Worm (Caenorhabditis elegans) whole organism, L1 larva: ENCODE results near the gene fbxb-98.

Experiments used
- ces-1 ChIP-seq: fragments of 150-350 bp; optimal IDR thresholded peaks from 2 replicates; lab custom pipeline; 2014; ENCODE audit warnings: missing biosample characterization, missing genetic modification reagents, missing genetic modification characterization
- snpc-4 ChIP-seq: fragments of 150-350 bp; optimal IDR thresholded peaks from 2 replicates; lab custom pipeline; 2014; ENCODE audit warnings: missing biosample characterization, missing genetic modification characterization
- sptf-1 ChIP-seq: fragments of 150-350 bp; optimal IDR thresholded peaks from 2 replicates; lab custom pipeline; 2014; ENCODE audit warnings: missing biosample characterization, missing genetic modification characterization
- ztf-11 ChIP-seq, 2 experiments: sonication (generic microtip); optimal IDR thresholded peaks; 2 replicates each; lab custom pipeline; 2016 to 2017; ENCODE audit warnings: missing genetic modification characterization in 2 of 2, missing biosample characterization in 1 of 2, missing compliant biosample characterization in 1 of 2

- TF ChIP-seq sptf-1 (tag; lab: Kevin White, UChicago) (no peak), ztf-11 (tag; optimal IDR thresholded peaks at IDR 0.05; lab: Kevin White, UChicago) (no peak), ces-1 (GFP tag; lab: Kevin White, UChicago) (no peak), snpc-4 (tag; lab: Kevin White, UChicago) (no peak)
These were observed 33.3 kb downstream of the fbxb-98 start, which contains the start of gene math-25 for ce11 chrII:1895762-1896161.
